Worm (Caenorhabditis elegans): ENCODE measurements around the gene T14E8.2.

Gene T14E8.2

DNA sequence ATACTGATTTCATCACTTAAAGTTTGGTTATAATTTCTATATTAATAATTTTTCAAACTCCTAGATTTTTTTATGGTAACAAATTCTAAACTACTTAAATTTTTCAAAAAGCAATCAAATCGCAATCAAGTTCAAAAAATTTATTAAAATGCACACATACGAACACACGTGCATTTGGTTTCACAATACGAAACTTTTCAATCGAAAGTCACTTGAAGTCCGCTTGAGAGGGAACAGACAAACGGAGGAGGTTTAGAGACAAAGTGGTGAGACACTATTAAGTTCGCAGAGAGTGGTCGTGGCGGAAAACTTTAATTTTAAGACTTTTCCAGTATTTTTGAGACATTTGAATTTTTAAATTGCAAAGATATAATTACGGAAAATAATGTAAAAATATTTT is 37.1 kb upstream of the T14E8.2 start, which contains the start of gene glr-8:
TSS of gene glr-8 (plus strand) at position 319 of the 400 bp plus-strand sequence.
- TF ChIP-seq Y116A8C.19 (tag; optimal IDR thresholded peaks at IDR 0.05; ENCODE audit: borderline replicate concordance) (no peak), blmp-1 (tag; optimal IDR thresholded peaks at IDR 0.05) (peak; percentile 65), isw-1 (GFP tag; IDR thresholded peaks at IDR 0.05) (no peak), fos-1 (tag; optimal IDR thresholded peaks at IDR 0.05) (no peak), lin-39 (tag; optimal IDR thresholded peaks at IDR 0.05) (no peak), efl-1 (optimal IDR thresholded peaks at IDR 0.05) (no peak), efl-1 (GFP tag; optimal IDR thresholded peaks at IDR 0.05 in 1 of 2) (peak in 1 of 2 experiments; percentile 48), fkh-10 (GFP tag; optimal IDR thresholded peaks at IDR 0.05) (no peak), mef-2 (tag; optimal IDR thresholded peaks at IDR 0.05) (no peak)

ce11 chrX:6507734-6508133 is 35.1 kb upstream of the T14E8.2 start:
- TF ChIP-seq rnt-1 (tag; optimal IDR thresholded peaks at IDR 0.05): peak; percentile 0
- no peak for TF ChIP-seq nhr-84 (tag; optimal IDR thresholded peaks at IDR 0.05)
- TF ChIP-seq nhr-11 (tag; optimal IDR thresholded peaks at IDR 0.05): no peak
- TF ChIP-seq tlp-1 (tag; optimal IDR thresholded peaks at IDR 0.05): no peak
- no peak for TF ChIP-seq unc-86 (tag; optimal IDR thresholded peaks at IDR 0.05)

- no peak for TF ChIP-seq fkh-8 (tag; optimal IDR thresholded peaks at IDR 0.05)
- TF ChIP-seq zip-4 (GFP tag; optimal IDR thresholded peaks at IDR 0.05): no peak
- no peak for TF ChIP-seq ces-1 (GFP tag; optimal IDR thresholded peaks at IDR 0.05)
- no peak for TF ChIP-seq nhr-28 (tag; optimal IDR thresholded peaks at IDR 0.05)
- no peak for TF ChIP-seq ceh-90 (tag; optimal IDR thresholded peaks at IDR 0.05)
- no peak for TF ChIP-seq fos-1 (tag; optimal IDR thresholded peaks at IDR 0.05)
- TF ChIP-seq C34B4.2 (tag; optimal IDR thresholded peaks at IDR 0.05): no peak
- TF ChIP-seq F16B12.6 (tag; optimal IDR thresholded peaks at IDR 0.05): no peak
- TF ChIP-seq pag-3 (tag; optimal IDR thresholded peaks at IDR 0.05; ENCODE audit: borderline replicate concordance, insufficient read depth): peak; percentile 16
- TF ChIP-seq nhr-71 (tag; optimal IDR thresholded peaks at IDR 0.05): peak; percentile 65
- TF ChIP-seq sox-4 (tag; optimal IDR thresholded peaks at IDR 0.05): no peak
- TF ChIP-seq jun-1 (tag; optimal IDR thresholded peaks at IDR 0.05): no peak
- no peak for TF ChIP-seq dsc-1 (tag; optimal IDR thresholded peaks at IDR 0.05)
- peak; percentile 3 for TF ChIP-seq ztf-4 (tag; optimal IDR thresholded peaks at IDR 0.05)
- TF ChIP-seq fkh-10 (GFP tag; optimal IDR thresholded peaks at IDR 0.05): no peak
- no peak for TF ChIP-seq sptf-1 (tag; optimal IDR thresholded peaks at IDR 0.05)
- no peak for TF ChIP-seq C16A3.4 (tag; optimal IDR thresholded peaks at IDR 0.05)
- TF ChIP-seq unc-62 (GFP tag; optimal IDR thresholded peaks at IDR 0.05): no peak
- peak; percentile 72 for TF ChIP-seq lin-14 (GFP tag; optimal IDR thresholded peaks at IDR 0.05)
- TF ChIP-seq snu-23 (GFP tag; optimal IDR thresholded peaks at IDR 0.05): peak; percentile 24
- TF ChIP-seq lin-35 (GFP tag; optimal IDR thresholded peaks at IDR 0.05): no peak
- no peak for TF ChIP-seq nhr-76 (tag; optimal IDR thresholded peaks at IDR 0.05)
- no peak for TF ChIP-seq nhr-12 (tag; optimal IDR thresholded peaks at IDR 0.05)
- TF ChIP-seq unc-130 (tag; optimal IDR thresholded peaks at IDR 0.05): peak; percentile 66
- no peak for TF ChIP-seq Y116A8C.19 (tag; optimal IDR thresholded peaks at IDR 0.05; ENCODE audit: borderline replicate concordance)
- no peak for TF ChIP-seq nhr-11 (tag; optimal IDR thresholded peaks at IDR 0.05)
- no peak for TF ChIP-seq nhr-84 (tag; optimal IDR thresholded peaks at IDR 0.05)
- no peak for TF ChIP-seq elt-3 (tag; optimal IDR thresholded peaks at IDR 0.05)
- TF ChIP-seq lsy-2 (tag; optimal IDR thresholded peaks at IDR 0.05): peak in 1 of 2 experiments; percentile 14
- TF ChIP-seq lin-15B (tag; optimal IDR thresholded peaks at IDR 0.05): no peak
- peak; percentile 47 for TF ChIP-seq rnt-1 (tag; optimal IDR thresholded peaks at IDR 0.05)
- TF ChIP-seq alr-1 (tag; optimal IDR thresholded peaks at IDR 0.05; ENCODE audit: borderline replicate concordance): no peak
These were observed 33.0 kb upstream of the T14E8.2 start for ce11 chrX:6509813-6510212.

All from whole organism, L1 larva.